Fruit fly (Drosophila melanogaster) whole organism, embryonic: ENCODE measurements around the gene CG3505.

Experiments used
- CG11093 ChIP-seq: fragments of 200-800 bp; sonication (Bioruptor generic); IDR thresholded peaks from 3 replicates; pipeline ENCODE4 v1.3.6; 2022; ENCODE audit warnings: missing biosample characterization, missing genetic modification characterization
- CG11504 ChIP-seq: fragments of 200-800 bp; sonication (Bioruptor generic); optimal IDR thresholded peaks from 3 replicates; lab custom pipeline; 2019; ENCODE audit warnings: missing biosample characterization, mild to moderate bottlenecking, missing genetic modification characterization, moderate library complexity
- CG13624 ChIP-seq: fragments of 200-800 bp; sonication (Bioruptor generic); optimal IDR thresholded peaks from 2 replicates; lab custom pipeline; 2016; ENCODE audit warnings: missing biosample characterization, missing genetic modification characterization
- CG17361 ChIP-seq: fragments of 200-800 bp; sonication (Bioruptor generic); IDR thresholded peaks from 3 replicates; pipeline ENCODE4 v1.3.6; 2022; ENCODE audit warnings: missing biosample characterization, missing genetic modification characterization
- CG2199 ChIP-seq: fragments of 200-800 bp; sonication (Bioruptor generic); IDR thresholded peaks from 3 replicates; pipeline ENCODE4 v1.3.6; 2022; ENCODE audit warnings: missing biosample characterization, missing genetic modification characterization
- CG34224 ChIP-seq: fragments of 200-800 bp; sonication (Bioruptor generic); IDR thresholded peaks from 3 replicates; pipeline ENCODE4 v1.3.6; 2022; ENCODE audit warnings: missing biosample characterization, missing genetic modification characterization; ENCODE audit not compliant: partially characterized antibody
- CG34376 ChIP-seq: fragments of 200-800 bp; sonication (Bioruptor generic); optimal IDR thresholded peaks from 2 replicates; lab custom pipeline; 2018; ENCODE audit warnings: missing biosample characterization, mild to moderate bottlenecking, missing genetic modification characterization
- CG6175 ChIP-seq: fragments of 200-800 bp; sonication (Bioruptor generic); IDR thresholded peaks from 3 replicates; pipeline ENCODE4 v1.3.6; 2022; ENCODE audit warnings: missing biosample characterization, missing genetic modification characterization
- Camta ChIP-seq: fragments of 200-800 bp; sonication (Bioruptor generic); optimal IDR thresholded peaks from 2 replicates; lab custom pipeline; 2016; ENCODE audit warnings: missing biosample characterization, missing genetic modification characterization
- CoRest ChIP-seq: fragments of 200-800 bp; sonication (Bioruptor generic); optimal IDR thresholded peaks from 3 replicates; lab custom pipeline; 2018; ENCODE audit warnings: missing biosample characterization, mild to moderate bottlenecking, missing genetic modification characterization, moderate library complexity
- Dek ChIP-seq: fragments of 200-800 bp; sonication (Bioruptor generic); optimal IDR thresholded peaks from 3 replicates; lab custom pipeline; 2019; ENCODE audit warnings: missing biosample characterization, mild to moderate bottlenecking, missing genetic modification characterization, moderate library complexity
- Eip74EF ChIP-seq, 2 experiments: fragments of 200-800 bp in 1 of 2; fragments of >200 bp in 1 of 2; sonication (Bioruptor generic) in 1 of 2; optimal IDR thresholded peaks; 2 replicates each; lab custom pipeline; 2017 to 2019; ENCODE audit warnings: missing biosample characterization in 2 of 2, missing genetic modification characterization in 2 of 2, mild to moderate bottlenecking in 1 of 2, moderate library complexity in 1 of 2
- H15 ChIP-seq: fragments of 200-800 bp; sonication (Bioruptor generic); IDR thresholded peaks from 3 replicates; pipeline ENCODE4 v1.3.6; 2022; ENCODE audit warnings: missing biosample characterization, missing genetic modification characterization
- H2.0 ChIP-seq: fragments of 200-800 bp; sonication (Bioruptor generic); IDR thresholded peaks from 2 replicates; pipeline ENCODE4 v1.3.6; 2022; ENCODE audit warnings: missing biosample characterization, missing genetic modification characterization
- HmgZ ChIP-seq: fragments of 200-800 bp; sonication (Bioruptor generic); optimal IDR thresholded peaks from 2 replicates; lab custom pipeline; 2018; ENCODE audit warnings: missing biosample characterization, mild to moderate bottlenecking, missing genetic modification characterization
- Hr51 ChIP-seq, 2 experiments: fragments of 200-800 bp; sonication (Bioruptor generic); optimal IDR thresholded peaks; 2 replicates in 1 of 2; 3 replicates in 1 of 2; lab custom pipeline; 2016 to 2018; ENCODE audit warnings: missing biosample characterization in 2 of 2, missing genetic modification characterization in 2 of 2, mild to moderate bottlenecking in 1 of 2, moderate library complexity in 1 of 2
- Hr78 ChIP-seq, 2 experiments: fragments of 200-800 bp in 1 of 2; fragments of >200 bp in 1 of 2; sonication (Bioruptor generic) in 1 of 2; optimal IDR thresholded peaks; 2 replicates each; lab custom pipeline; 2017 to 2019; ENCODE audit warnings: missing biosample characterization in 2 of 2, missing genetic modification characterization in 2 of 2, mild to moderate bottlenecking in 1 of 2, moderate library complexity in 1 of 2
- Max ChIP-seq: fragments of 200-800 bp; sonication (Bioruptor generic); optimal IDR thresholded peaks from 2 replicates; lab custom pipeline; 2016; ENCODE audit warnings: missing biosample characterization, mild to moderate bottlenecking, missing genetic modification characterization
- Med ChIP-seq: fragments of 200-800 bp; sonication (Bioruptor generic); peaks from one replicate; lab custom pipeline; 2016; ENCODE audit warnings: missing biosample characterization, missing genetic modification characterization, mild to moderate bottlenecking, inconsistent platforms, moderate library complexity
- Meics ChIP-seq: fragments of 200-800 bp; sonication (Bioruptor generic); optimal IDR thresholded peaks from 2 replicates; lab custom pipeline; 2017; ENCODE audit warnings: missing biosample characterization, mild to moderate bottlenecking, missing genetic modification characterization
- Nf-YA ChIP-seq: fragments of 200-800 bp; sonication (Bioruptor generic); IDR thresholded peaks from 2 replicates; pipeline ENCODE4 v1.3.6; 2022; ENCODE audit warnings: missing biosample characterization, missing genetic modification characterization
- Ptx1 ChIP-seq: fragments of 200-800 bp; sonication (Bioruptor generic); IDR thresholded peaks from 2 replicates; pipeline ENCODE4 v1.3.6; 2022; ENCODE audit warnings: missing biosample characterization, missing genetic modification characterization
- Stat92E ChIP-seq, 3 experiments: fragments of >200 bp in 2 of 3; fragments of 200-800 bp in 1 of 3; sonication (Bioruptor generic) in 1 of 3; optimal IDR thresholded peaks; 2 replicates each; lab custom pipeline; 2017 to 2019; ENCODE audit warnings: missing biosample characterization in 3 of 3, missing genetic modification characterization in 3 of 3, mild to moderate bottlenecking in 1 of 3, moderate library complexity in 1 of 3
- ab ChIP-seq: fragments of 200-800 bp; sonication (Bioruptor generic); optimal IDR thresholded peaks from 2 replicates; lab custom pipeline; 2016; ENCODE audit warnings: missing biosample characterization, missing genetic modification characterization
- chif ChIP-seq, 2 experiments: fragments of 200-800 bp; sonication (Bioruptor generic); optimal IDR thresholded peaks; 3 replicates each; lab custom pipeline; 2016; ENCODE audit warnings: missing biosample characterization in 2 of 2, missing genetic modification characterization in 2 of 2
- chinmo ChIP-seq: fragments of 200-800 bp; sonication (Bioruptor generic); IDR thresholded peaks from 4 replicates; pipeline ENCODE4 v1.3.6; 2022; ENCODE audit warnings: missing biosample characterization, missing genetic modification characterization; ENCODE audit not compliant: partially characterized antibody
- cwo ChIP-seq: fragments of 200-800 bp; sonication (Bioruptor generic); optimal IDR thresholded peaks from 3 replicates; lab custom pipeline; 2017; ENCODE audit warnings: missing biosample characterization, missing genetic modification characterization, mild to moderate bottlenecking, moderate library complexity, missing genetic modification reagents
- ems ChIP-seq: fragments of 200-800 bp; sonication (Bioruptor generic); optimal IDR thresholded peaks from 3 replicates; lab custom pipeline; 2016; ENCODE audit warnings: missing biosample characterization, missing genetic modification characterization
- gem ChIP-seq: fragments of 200-800 bp; sonication (Bioruptor generic); optimal IDR thresholded peaks from 2 replicates; lab custom pipeline; 2019; ENCODE audit warnings: missing biosample characterization, mild to moderate bottlenecking, missing genetic modification characterization, moderate library complexity
- grau ChIP-seq: fragments of 200-800 bp; optimal IDR thresholded peaks from 3 replicates; lab custom pipeline; 2019; ENCODE audit warnings: missing biosample characterization, mild to moderate bottlenecking, missing genetic modification characterization, moderate library complexity
- nerfin-1 ChIP-seq: fragments of 200-800 bp; sonication (Bioruptor generic); optimal IDR thresholded peaks from 3 replicates; lab custom pipeline; 2019; ENCODE audit warnings: missing biosample characterization, mild to moderate bottlenecking, missing genetic modification characterization, moderate library complexity
- nmo ChIP-seq: fragments of 200-800 bp; sonication (Bioruptor generic); optimal IDR thresholded peaks from 2 replicates; lab custom pipeline; 2018; ENCODE audit warnings: missing biosample characterization, mild to moderate bottlenecking, missing genetic modification characterization, moderate library complexity
- pan ChIP-seq, 4 experiments: fragments of >200 bp in 3 of 4; fragments of 200-800 bp in 1 of 4; sonication (Bioruptor generic) in 1 of 4; optimal IDR thresholded peaks in 3 of 4; IDR thresholded peaks in 1 of 4; 2 replicates each; pipeline versions ENCODE4 v1.3.6 to Lab custom; 2017 to 2022; ENCODE audit warnings: missing biosample characterization in 2 of 4, missing genetic modification characterization in 2 of 4, mixed read lengths in 1 of 4
- phol ChIP-seq: fragments of 200-800 bp; sonication (Bioruptor generic); optimal IDR thresholded peaks from 3 replicates; lab custom pipeline; 2018; ENCODE audit warnings: missing biosample characterization, mild to moderate bottlenecking, missing genetic modification characterization, moderate library complexity
- prd ChIP-seq, 3 experiments: fragments of >200 bp in 2 of 3; fragments of 200-800 bp in 1 of 3; sonication (Bioruptor generic) in 1 of 3; optimal IDR thresholded peaks in 2 of 3; IDR thresholded peaks in 1 of 3; 2 replicates in 2 of 3; 3 replicates in 1 of 3; pipeline versions ENCODE4 v1.3.6 to Lab custom; 2017 to 2022; ENCODE audit warnings: missing biosample characterization in 1 of 3, missing genetic modification characterization in 1 of 3
- sc ChIP-seq, 3 experiments: fragments of >200 bp in 2 of 3; fragments of 200-800 bp in 1 of 3; sonication (Bioruptor generic) in 1 of 3; optimal IDR thresholded peaks; 2 replicates in 2 of 3; 3 replicates in 1 of 3; lab custom pipeline; 2017; ENCODE audit warnings: mild to moderate bottlenecking in 1 of 3, missing biosample characterization in 1 of 3, missing genetic modification characterization in 1 of 3, missing genetic modification reagents in 1 of 3
- schlank ChIP-seq: fragments of 200-800 bp; sonication (Bioruptor generic); optimal IDR thresholded peaks from 2 replicates; lab custom pipeline; 2018; ENCODE audit warnings: missing biosample characterization, mild to moderate bottlenecking, missing genetic modification characterization
- sd ChIP-seq: fragments of 200-800 bp; sonication (Bioruptor generic); optimal IDR thresholded peaks from 3 replicates; lab custom pipeline; 2018; ENCODE audit warnings: missing biosample characterization, mild to moderate bottlenecking, missing genetic modification characterization, moderate library complexity
- sens ChIP-seq: fragments of 200-800 bp; sonication (Bioruptor generic); peaks from one replicate; lab custom pipeline; 2016; ENCODE audit warnings: missing biosample characterization, missing genetic modification characterization
- vvl ChIP-seq: fragments of 200-800 bp; sonication (Bioruptor generic); IDR thresholded peaks from 2 replicates; pipeline ENCODE4 v1.3.6; 2022; ENCODE audit warnings: missing biosample characterization, missing genetic modification characterization
- yki ChIP-seq: fragments of >200 bp; optimal IDR thresholded peaks from 3 replicates; lab custom pipeline; 2018

CG3505 gene

DNA sequence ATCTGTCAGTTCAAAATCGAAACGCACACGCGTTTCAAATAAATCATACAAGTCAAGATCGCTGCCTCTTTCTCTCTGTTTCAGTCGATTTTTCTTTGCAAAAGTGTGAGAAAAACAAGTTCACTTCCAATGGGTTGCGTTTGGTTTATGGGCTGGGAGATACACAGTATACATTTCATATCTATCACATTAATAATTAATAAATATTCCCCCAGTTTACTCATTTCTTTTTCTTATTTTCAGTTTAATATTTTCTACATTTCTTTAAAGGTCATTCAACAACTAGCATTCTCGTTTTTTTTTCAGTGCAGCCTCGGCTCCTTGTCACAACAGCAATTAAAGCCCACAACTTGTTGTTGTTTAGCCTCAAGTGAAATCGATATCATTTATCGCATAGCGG lies 26.7 kb downstream of the CG3505 start (continued):
- TF ChIP-seq CG11093 (no peak), nmo (peak; percentile 7), Max (GFP tag; lab: Kevin White, UChicago) (no peak), Ptx1 (GFP tag; lab: Robert Waterston, UW) (peak; percentile 36; the same call in 1 of the 2 replicates), phol (tag; lab: Kevin White, UChicago) (peak; percentile 31), CG11504 (tag; lab: Kevin White, UChicago) (peak; percentile 4), pan (optimal IDR thresholded peaks at IDR 0.05; lab: Kevin White, UChicago) (no peak), pan (GFP tag; optimal IDR thresholded peaks at IDR 0.05 in 1 of 2, IDR thresholded peaks at IDR 0.05 in 1 of 2) (peak in 1 of 2 experiments; percentile 38), yki (no peak), H15 (GFP tag; lab: Robert Waterston, UW) (no peak), H2.0 (GFP tag; lab: Robert Waterston, UW) (0 out of 2 replicates have a peak, but pooled peaks have one; percentile 6), Med (GFP tag; lab: Kevin White, UChicago) (peak; percentile 25), Eip74EF (GFP tag; optimal IDR thresholded peaks at IDR 0.05; lab: Kevin White, UChicago) (peak in 1 of 2 experiments; percentile 19), Nf-YA (GFP tag; lab: Robert Waterston, UW) (no peak), cwo (no peak), vvl (0 out of 2 replicates have a peak, but pooled peaks have one; percentile 20), prd (optimal IDR thresholded peaks at IDR 0.05; lab: Kevin White, UChicago) (no peak), prd (GFP tag; IDR thresholded peaks at IDR 0.05; lab: Robert Waterston, UW) (peak; percentile 38; the same call in 1 of the 3 replicates)

- TF ChIP-seq CG13624, result no peak
- TF ChIP-seq chinmo (GFP tag; lab: Robert Waterston, UW), result 0 out of 4 replicates have a peak, but pooled peaks have one; percentile 55
- peak; percentile 47 for TF ChIP-seq Med (GFP tag; lab: Kevin White, UChicago)
- TF ChIP-seq sd (tag; lab: Kevin White, UChicago), result peak; percentile 24
- no peak for TF ChIP-seq CG6175 (GFP tag; lab: Robert Waterston, UW)
Observed at dm6 chr3R:14687296-14687695, 30.0 kb downstream of the CG3505 start.

dm6 chr3R:14690065-14690464 lies 32.8 kb downstream of the CG3505 start:
- TF ChIP-seq CG34224 (GFP tag; lab: Robert Waterston, UW) (no peak), chinmo (GFP tag; lab: Robert Waterston, UW) (0 out of 4 replicates have a peak, but pooled peaks have one; percentile 45), CG2199 (GFP tag; lab: Robert Waterston, UW) (peak; percentile 87; the same call in 1 of the 3 replicates), nerfin-1 (tag; lab: Kevin White, UChicago) (no peak), chif (GFP tag; optimal IDR thresholded peaks at IDR 0.05; lab: Kevin White, UChicago) (no peak), Hr78 (GFP tag; optimal IDR thresholded peaks at IDR 0.05; lab: Kevin White, UChicago) (peak in 1 of 2 experiments; percentile 37), sens (GFP tag; lab: Kevin White, UChicago) (peak; percentile 20)
- TF ChIP-seq, all 482 proteins: peak for 4

dm6 chr3R:14691019-14691777 lies 34.0 kb downstream of the CG3505 start:
- TF ChIP-seq Dek, result no peak
- peak; percentile 24 for TF ChIP-seq CoRest (tag; lab: Kevin White, UChicago)
- TF ChIP-seq Hr51 (GFP tag; optimal IDR thresholded peaks at IDR 0.05; lab: Kevin White, UChicago), result no peak
- TF ChIP-seq Stat92E (GFP tag; optimal IDR thresholded peaks at IDR 0.05; lab: Kevin White, UChicago), result no peak
- no peak for TF ChIP-seq ems (GFP tag; lab: Kevin White, UChicago)
- TF ChIP-seq CG17361 (GFP tag; lab: Robert Waterston, UW), result 0 out of 3 replicates have a peak, but pooled peaks have one; percentile 13
- no peak for TF ChIP-seq ab (GFP tag; lab: Kevin White, UChicago)
- TF ChIP-seq Eip74EF (GFP tag; optimal IDR thresholded peaks at IDR 0.05; lab: Kevin White, UChicago), result no peak
- no peak for TF ChIP-seq HmgZ (tag; lab: Kevin White, UChicago)
- TF ChIP-seq CG34376 (GFP tag; lab: Kevin White, UChicago), result no peak
- no peak for TF ChIP-seq sc (optimal IDR thresholded peaks at IDR 0.05; lab: Kevin White, UChicago)
- peak; percentile 9 for TF ChIP-seq sc (GFP tag; optimal IDR thresholded peaks at IDR 0.05; lab: Kevin White, UChicago)
- TF ChIP-seq gem (tag; lab: Kevin White, UChicago), result peak; percentile 47
- no peak for TF ChIP-seq Camta (GFP tag; lab: Kevin White, UChicago)
- TF ChIP-seq Meics, result no peak
- no peak for TF ChIP-seq schlank
- peak; percentile 22 for TF ChIP-seq grau
